Worm (Caenorhabditis elegans) whole organism, L4 larva: ENCODE results near the gene lag-1.

Source experiments
- D1046.2 ChIP-seq: fragments of 200-800 bp; sonication (Bioruptor generic); IDR thresholded peaks from 2 replicates; pipeline ENCODE4 v1.3.6; 2022; ENCODE audit warnings: missing genetic modification characterization, missing compliant biosample characterization
- F49E8.2 ChIP-seq: sonication (generic microtip); optimal IDR thresholded peaks from 2 replicates; lab custom pipeline; 2016; ENCODE audit warnings: missing compliant biosample characterization, mild to moderate bottlenecking, missing genetic modification characterization, borderline replicate concordance
- Y105C5A.15 ChIP-seq: fragments of 200-800 bp; sonication (Bioruptor generic); IDR thresholded peaks from 2 replicates; pipeline ENCODE4 v1.3.6; 2022; ENCODE audit warnings: missing genetic modification characterization, missing compliant biosample characterization
- Y5F2A.4 ChIP-seq: fragments of 200-800 bp; sonication (Bioruptor generic); optimal IDR thresholded peaks from 2 replicates; lab custom pipeline; 2018; ENCODE audit warnings: mild to moderate bottlenecking, missing genetic modification characterization, missing compliant biosample characterization
- Y75B8A.6 ChIP-seq: fragments of 200-800 bp; sonication (Bioruptor generic); IDR thresholded peaks from 2 replicates; pipeline ENCODE4 v1.3.6; 2022; ENCODE audit warnings: missing genetic modification reagents, missing genetic modification characterization, missing compliant biosample characterization
- ZK337.2 ChIP-seq: fragments of 200-800 bp; sonication (Bioruptor generic); IDR thresholded peaks from 2 replicates; pipeline ENCODE4 v1.3.6; 2022; ENCODE audit warnings: missing genetic modification reagents, missing genetic modification characterization, missing compliant biosample characterization
- ama-1 ChIP-seq: fragments of 150-350 bp; optimal IDR thresholded peaks from 2 replicates; lab custom pipeline; 2014; ENCODE audit warnings: inconsistent platforms, mixed read lengths
- ceh-20 ChIP-seq: fragments of 200-800 bp; sonication (Bioruptor generic); IDR thresholded peaks from 2 replicates; pipeline ENCODE4 v1.3.6; 2022; ENCODE audit warnings: missing genetic modification reagents, missing genetic modification characterization, missing compliant biosample characterization
- ceh-28 ChIP-seq: fragments of 150-350 bp; optimal IDR thresholded peaks from 2 replicates; lab custom pipeline; 2014; ENCODE audit warnings: missing biosample characterization, missing genetic modification reagents, missing genetic modification characterization
- ceh-44 ChIP-seq: fragments of 200-800 bp; sonication (Bioruptor generic); IDR thresholded peaks from 2 replicates; pipeline ENCODE4 v1.3.6; 2022; ENCODE audit warnings: missing genetic modification reagents, missing genetic modification characterization, missing compliant biosample characterization
- ceh-62 ChIP-seq: sonication (generic microtip); optimal IDR thresholded peaks from 2 replicates; lab custom pipeline; 2017; ENCODE audit warnings: missing biosample characterization, missing genetic modification characterization
- ctbp-1 ChIP-seq: fragments of 200-800 bp; sonication (Bioruptor generic); IDR thresholded peaks from 2 replicates; pipeline ENCODE4 v1.3.6; 2022; ENCODE audit warnings: missing genetic modification reagents, missing genetic modification characterization, missing compliant biosample characterization
- daf-16 ChIP-seq, 3 experiments: sonication (generic microtip); optimal IDR thresholded peaks; 2 replicates each; lab custom pipeline; 2016 to 2017; ENCODE audit warnings: missing genetic modification characterization in 3 of 3, missing genetic modification reagents in 3 of 3, mild to moderate bottlenecking in 2 of 3, missing compliant biosample characterization in 2 of 3, missing biosample characterization in 1 of 3, moderate library complexity in 1 of 3
- daf-8 ChIP-seq: fragments of 200-800 bp; sonication (Bioruptor generic); IDR thresholded peaks from 2 replicates; pipeline ENCODE4 v1.3.6; 2022; ENCODE audit warnings: missing genetic modification characterization, missing compliant biosample characterization
- dmd-6 ChIP-seq: fragments of 200-800 bp; sonication (Bioruptor generic); IDR thresholded peaks from 2 replicates; pipeline ENCODE4 v1.3.6; 2022; ENCODE audit warnings: missing genetic modification reagents, missing genetic modification characterization, missing compliant biosample characterization
- dmd-9 ChIP-seq: fragments of 200-800 bp; sonication (Bioruptor generic); IDR thresholded peaks from 2 replicates; pipeline ENCODE4 v1.3.6; 2022; ENCODE audit warnings: missing genetic modification reagents, missing genetic modification characterization, missing compliant biosample characterization
- dpl-1 ChIP-seq: fragments of 150-350 bp; optimal IDR thresholded peaks from 2 replicates; lab custom pipeline; 2014; ENCODE audit warnings: missing biosample characterization, missing genetic modification reagents, missing genetic modification characterization
- dve-1 ChIP-seq: sonication (generic microtip); optimal IDR thresholded peaks from 2 replicates; lab custom pipeline; 2017; ENCODE audit warnings: antibody characterized with exemption, mild to moderate bottlenecking, missing genetic modification characterization, missing compliant biosample characterization; ENCODE audit not compliant: insufficient read depth
- egl-27 ChIP-seq: sonication (generic microtip); optimal IDR thresholded peaks from 3 replicates; lab custom pipeline; 2017; ENCODE audit warnings: missing biosample characterization, missing genetic modification reagents, missing genetic modification characterization
- fkh-10 ChIP-seq: fragments of 150-350 bp; optimal IDR thresholded peaks from 2 replicates; lab custom pipeline; 2014; ENCODE audit warnings: missing biosample characterization, missing genetic modification reagents, missing genetic modification characterization
- fos-1 ChIP-seq: fragments of 150-350 bp; optimal IDR thresholded peaks from 2 replicates; lab custom pipeline; 2014; ENCODE audit warnings: missing biosample characterization, missing genetic modification characterization
- hif-1 ChIP-seq, 2 experiments: sonication (generic microtip); optimal IDR thresholded peaks; 2 replicates each; lab custom pipeline; 2016 to 2017; ENCODE audit warnings: missing compliant biosample characterization in 2 of 2, missing genetic modification characterization in 2 of 2, missing genetic modification reagents in 2 of 2, missing genotype in 2 of 2, mild to moderate bottlenecking in 1 of 2
- hlh-11 ChIP-seq: fragments of 200-800 bp; sonication (Bioruptor generic); optimal IDR thresholded peaks from 2 replicates; lab custom pipeline; 2018; ENCODE audit warnings: mild to moderate bottlenecking, missing genetic modification characterization, missing compliant biosample characterization
- hlh-30 ChIP-seq: sonication (generic microtip); optimal IDR thresholded peaks from 2 replicates; lab custom pipeline; 2017; ENCODE audit warnings: antibody characterized with exemption, mild to moderate bottlenecking, missing genetic modification characterization, missing compliant biosample characterization; ENCODE audit not compliant: insufficient read depth
- jun-1 ChIP-seq: fragments of 150-350 bp; optimal IDR thresholded peaks from 2 replicates; lab custom pipeline; 2014; ENCODE audit warnings: missing biosample characterization, missing genetic modification reagents, missing genetic modification characterization
- lin-1 ChIP-seq: fragments of 200-800 bp; sonication (Bioruptor generic); IDR thresholded peaks from 2 replicates; pipeline ENCODE4 v1.3.6; 2022; ENCODE audit warnings: missing genetic modification reagents, missing genetic modification characterization, missing compliant biosample characterization
- lin-38 ChIP-seq: fragments of 200-800 bp; sonication (Bioruptor generic); IDR thresholded peaks from 2 replicates; pipeline ENCODE4 v1.3.6; 2022; ENCODE audit warnings: missing genetic modification reagents, missing genetic modification characterization, missing compliant biosample characterization
- lsy-2 ChIP-seq, 2 experiments: fragments of 150-350 bp in 1 of 2; sonication (generic microtip) in 1 of 2; optimal IDR thresholded peaks; 2 replicates each; lab custom pipeline; 2014 to 2017; ENCODE audit warnings: missing biosample characterization in 2 of 2, missing genetic modification characterization in 2 of 2
- madf-5 ChIP-seq, 2 experiments: fragments of 200-800 bp; sonication (Bioruptor generic); IDR thresholded peaks; 2 replicates each; pipeline ENCODE4 v1.3.6; 2022; ENCODE audit warnings: missing compliant biosample characterization in 2 of 2, missing genetic modification characterization in 2 of 2
- madf-9 ChIP-seq: fragments of 200-800 bp; sonication (Bioruptor generic); conservative IDR thresholded peaks from 2 replicates; pipeline ENCODE4 v1.3.6; 2022; ENCODE audit warnings: missing genetic modification reagents, missing genetic modification characterization, missing compliant biosample characterization
- mdl-1 ChIP-seq, 2 experiments: fragments of 150-350 bp in 1 of 2; sonication (generic microtip) in 1 of 2; optimal IDR thresholded peaks; 2 replicates each; lab custom pipeline; 2014 to 2017; ENCODE audit warnings: missing biosample characterization in 2 of 2, missing genetic modification characterization in 2 of 2
- mdt-29 ChIP-seq: fragments of 200-800 bp; sonication (Bioruptor generic); IDR thresholded peaks from 2 replicates; pipeline ENCODE4 v1.3.6; 2022; ENCODE audit warnings: missing genetic modification reagents, missing genetic modification characterization, missing compliant biosample characterization
- mxl-2 ChIP-seq: fragments of 200-800 bp; sonication (Bioruptor generic); conservative IDR thresholded peaks from 2 replicates; pipeline ENCODE4 v1.3.6; 2022; ENCODE audit warnings: missing genetic modification reagents, missing genetic modification characterization, missing compliant biosample characterization
- nhr-10 ChIP-seq: fragments of 150-350 bp; optimal IDR thresholded peaks from 2 replicates; lab custom pipeline; 2014; ENCODE audit warnings: missing biosample characterization, missing genetic modification characterization
- nhr-11 ChIP-seq: fragments of 150-350 bp; optimal IDR thresholded peaks from 2 replicates; lab custom pipeline; 2014; ENCODE audit warnings: missing biosample characterization, missing genetic modification characterization
- nhr-237 ChIP-seq: sonication (generic microtip); optimal IDR thresholded peaks from 2 replicates; lab custom pipeline; 2017; ENCODE audit warnings: missing biosample characterization, missing genetic modification characterization
- nhr-28 ChIP-seq: fragments of 150-350 bp; optimal IDR thresholded peaks from 2 replicates; lab custom pipeline; 2014; ENCODE audit warnings: missing biosample characterization, missing genetic modification characterization
- nhr-41 ChIP-seq: fragments of 200-800 bp; sonication (Bioruptor generic); IDR thresholded peaks from 2 replicates; pipeline ENCODE4 v1.3.6; 2022; ENCODE audit warnings: missing genetic modification reagents, missing genetic modification characterization, missing compliant biosample characterization
- nhr-48 ChIP-seq: sonication (generic microtip); optimal IDR thresholded peaks from 2 replicates; lab custom pipeline; 2016; ENCODE audit warnings: mild to moderate bottlenecking, missing genetic modification characterization, missing compliant biosample characterization
- pqm-1 ChIP-seq: sonication (generic microtip); optimal IDR thresholded peaks from 2 replicates; lab custom pipeline; 2017; ENCODE audit warnings: missing biosample characterization, missing genetic modification characterization
- saeg-2 ChIP-seq: fragments of 200-800 bp; sonication (Bioruptor generic); IDR thresholded peaks from 2 replicates; pipeline ENCODE4 v1.3.6; 2022; ENCODE audit warnings: missing genetic modification reagents, missing genetic modification characterization, missing compliant biosample characterization
- set-16 ChIP-seq: fragments of 200-800 bp; sonication (Bioruptor generic); IDR thresholded peaks from 2 replicates; pipeline ENCODE4 v1.3.6; 2022; ENCODE audit warnings: missing genetic modification reagents, missing genetic modification characterization, missing compliant biosample characterization
- snpc-1.2 ChIP-seq: fragments of 200-800 bp; sonication (Bioruptor generic); IDR thresholded peaks from 2 replicates; pipeline ENCODE4 v1.3.6; 2022; ENCODE audit warnings: missing genetic modification reagents, missing genetic modification characterization, missing compliant biosample characterization
- spr-1 ChIP-seq: sonication (generic microtip); optimal IDR thresholded peaks from 2 replicates; lab custom pipeline; 2016; ENCODE audit warnings: mild to moderate bottlenecking, missing genetic modification characterization, missing compliant biosample characterization
- tag-97 ChIP-seq: fragments of 200-800 bp; sonication (Bioruptor generic); IDR thresholded peaks from 2 replicates; pipeline ENCODE4 v1.3.6; 2022; ENCODE audit warnings: missing genetic modification characterization, missing compliant biosample characterization
- tra-1 ChIP-seq: fragments of 200-800 bp; sonication (Bioruptor generic); IDR thresholded peaks from 2 replicates; pipeline ENCODE4 v1.3.6; 2022; ENCODE audit warnings: missing genetic modification reagents, missing genetic modification characterization, missing compliant biosample characterization
- unc-39 ChIP-seq: sonication (generic microtip); optimal IDR thresholded peaks from 2 replicates; lab custom pipeline; 2017; ENCODE audit warnings: missing biosample characterization, missing genetic modification characterization
- vab-7 ChIP-seq: fragments of 200-800 bp; sonication (Bioruptor generic); IDR thresholded peaks from 2 replicates; pipeline ENCODE4 v1.3.6; 2022; ENCODE audit warnings: missing genetic modification reagents, missing genetic modification characterization, missing compliant biosample characterization
- zip-2 ChIP-seq: fragments of 150-350 bp; optimal IDR thresholded peaks from 2 replicates; lab custom pipeline; 2014; ENCODE audit warnings: missing biosample characterization, missing genetic modification characterization
- ztf-7 ChIP-seq: fragments of 150-350 bp; optimal IDR thresholded peaks from 2 replicates; lab custom pipeline; 2014; ENCODE audit warnings: missing biosample characterization, missing genetic modification characterization

The lag-1 gene

DNA sequence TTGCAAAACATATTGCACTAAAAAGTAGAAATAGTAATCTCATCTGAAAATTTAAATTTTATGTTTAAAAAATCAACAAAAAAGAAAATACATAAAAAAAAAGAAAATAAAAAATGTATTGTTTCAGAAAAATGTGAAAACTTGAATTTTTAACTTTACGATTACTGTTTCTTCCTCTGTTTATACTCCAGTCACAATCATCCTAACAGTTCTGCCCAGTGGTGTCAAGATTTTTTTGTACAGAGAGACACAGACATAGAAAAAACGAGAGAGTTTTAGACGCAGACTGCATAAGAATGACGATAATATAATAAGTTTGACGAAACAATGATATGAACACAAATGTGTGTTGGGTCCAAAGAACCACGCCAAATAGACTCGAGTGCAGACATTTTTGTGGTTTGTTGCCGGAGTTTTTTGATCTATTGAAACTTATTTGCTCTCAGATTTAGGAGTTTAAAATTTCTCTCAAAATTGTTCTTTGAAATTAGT lies 11.6 kb upstream of the lag-1 start, which contains the start of gene ugt-20 (continued):
- TF ChIP-seq lin-1 (GFP tag; lab: Robert Waterston, UW) (no peak), Y5F2A.4 (GFP tag; lab: Kevin White, UChicago) (no peak), nhr-11 (no peak)

DNA sequence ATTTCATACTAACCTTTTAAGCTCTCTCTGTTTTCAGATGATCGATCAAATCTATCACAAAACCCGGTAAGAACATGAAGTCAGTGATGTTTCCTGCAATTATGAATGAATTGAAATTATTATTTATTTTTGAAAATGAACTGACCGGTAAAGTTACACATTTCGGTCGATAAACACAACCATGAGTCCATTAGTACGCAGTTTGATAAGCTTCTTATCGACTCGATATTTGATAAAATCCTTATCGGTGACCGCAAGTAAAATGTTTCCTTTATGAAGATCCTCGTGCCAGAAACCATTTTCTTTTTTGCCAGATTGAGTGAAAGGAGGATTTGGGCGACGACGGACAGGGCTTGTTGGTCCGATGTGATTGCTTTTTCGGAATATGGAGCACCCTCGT lies 8.7 kb upstream of the lag-1 start:
- TF ChIP-seq daf-8 (GFP tag; lab: Robert Waterston, UW) (no peak), egl-27 (tag; lab: Kevin White, UChicago) (no peak), pqm-1 (tag; lab: Kevin White, UChicago) (peak; percentile 54), lsy-2 (tag; optimal IDR thresholded peaks at IDR 0.05; lab: Kevin White, UChicago) (no peak), ceh-62 (tag; lab: Kevin White, UChicago) (no peak), nhr-237 (no peak), tra-1 (GFP tag; lab: Robert Waterston, UW) (no peak), daf-16 (GFP tag; optimal IDR thresholded peaks at IDR 0.05; lab: Kevin White, UChicago) (no peak), daf-16 (tag; optimal IDR thresholded peaks at IDR 0.05; lab: Kevin White, UChicago) (peak; percentile 78), fos-1 (tag; lab: Kevin White, UChicago) (no peak), F49E8.2 (tag; lab: Kevin White, UChicago) (no peak), hlh-11 (tag; lab: Kevin White, UChicago) (peak; percentile 31), dmd-9 (no peak), zip-2 (no peak), nhr-28 (tag; lab: Kevin White, UChicago) (peak; percentile 52), unc-39 (tag; lab: Kevin White, UChicago) (no peak), mxl-2 (GFP tag; lab: Robert Waterston, UW) (no peak), lin-38 (GFP tag; lab: Robert Waterston, UW) (no peak), jun-1 (tag; lab: Kevin White, UChicago) (no peak), mdl-1 (tag; optimal IDR thresholded peaks at IDR 0.05; lab: Kevin White, UChicago) (no peak), hlh-30 (tag; lab: Kevin White, UChicago) (no peak), Y105C5A.15 (no peak), ztf-7 (tag; lab: Kevin White, UChicago) (no peak), ceh-28 (tag; lab: Kevin White, UChicago) (no peak), dmd-6 (GFP tag; lab: Robert Waterston, UW) (peak; percentile 38; the same call in 1 of the 2 replicates), dve-1 (tag; lab: Kevin White, UChicago) (peak; percentile 38), Y75B8A.6 (GFP tag; lab: Robert Waterston, UW) (no peak), hif-1 (tag; optimal IDR thresholded peaks at IDR 0.05; lab: Kevin White, UChicago) (no peak), nhr-41 (GFP tag; lab: Robert Waterston, UW) (no peak), D1046.2 (GFP tag; lab: Robert Waterston, UW) (no peak), saeg-2 (no peak), ZK337.2 (GFP tag; lab: Robert Waterston, UW) (no peak), tag-97 (no peak), snpc-1.2 (GFP tag; lab: Robert Waterston, UW) (no peak), ceh-20 (GFP tag; lab: Robert Waterston, UW) (no peak), Y5F2A.4 (GFP tag; lab: Kevin White, UChicago) (no peak), ceh-44 (GFP tag; lab: Robert Waterston, UW) (no peak), vab-7 (GFP tag; lab: Robert Waterston, UW) (no peak), ama-1 (no peak), set-16 (GFP tag; lab: Robert Waterston, UW) (no peak), mdt-29 (GFP tag; lab: Robert Waterston, UW) (no peak), madf-5 (GFP tag; IDR thresholded peaks at IDR 0.05; lab: Robert Waterston, UW) (no peak), ctbp-1 (GFP tag; lab: Robert Waterston, UW) (no peak), nhr-48 (no peak), madf-9 (GFP tag; lab: Robert Waterston, UW) (no peak), dpl-1 (GFP tag; lab: Kevin White, UChicago) (no peak), fkh-10 (GFP tag; lab: Kevin White, UChicago) (no peak), nhr-10 (tag; lab: Kevin White, UChicago) (no peak), spr-1 (tag; lab: Kevin White, UChicago) (no peak)
